Worm (Caenorhabditis elegans) whole organism, mixed stage, embryonic: ENCODE results near the gene suox-1.

ENCODE experiments used
- blmp-1 ChIP-seq: fragments of 150-350 bp; optimal IDR thresholded peaks from 2 replicates; lab custom pipeline; 2014; ENCODE audit warnings: missing biosample characterization, missing genetic modification characterization
- elt-1 ChIP-seq: sonication (generic microtip); optimal IDR thresholded peaks from 2 replicates; lab custom pipeline; 2017; ENCODE audit warnings: missing genetic modification characterization, mild to moderate bottlenecking, missing compliant biosample characterization, antibody characterized with exemption, moderate library complexity, borderline replicate concordance; ENCODE audit not compliant: insufficient read depth
- lin-13 ChIP-seq: fragments of 150-350 bp; optimal IDR thresholded peaks from 2 replicates; lab custom pipeline; 2014; ENCODE audit warnings: missing biosample characterization, missing genetic modification characterization
- mep-1 ChIP-seq: fragments of 150-350 bp; optimal IDR thresholded peaks from 2 replicates; lab custom pipeline; 2017; ENCODE audit warnings: missing biosample characterization, missing genetic modification reagents, missing genetic modification characterization, inconsistent platforms
- nhr-12 ChIP-seq: fragments of 150-350 bp; optimal IDR thresholded peaks from 2 replicates; lab custom pipeline; 2014; ENCODE audit warnings: missing biosample characterization, missing genetic modification characterization
- nhr-28 ChIP-seq: fragments of 150-350 bp; optimal IDR thresholded peaks from 2 replicates; lab custom pipeline; 2014; ENCODE audit warnings: missing biosample characterization, missing genetic modification characterization
- nhr-76 ChIP-seq: sonication (generic microtip); optimal IDR thresholded peaks from 2 replicates; lab custom pipeline; 2017; ENCODE audit warnings: missing biosample characterization, missing genetic modification characterization
- pha-4 ChIP-seq: fragments of 150-350 bp; optimal IDR thresholded peaks from 2 replicates; lab custom pipeline; 2018; ENCODE audit warnings: missing biosample characterization, missing genetic modification reagents, missing genetic modification characterization
- snpc-4 ChIP-seq: fragments of 150-350 bp; optimal IDR thresholded peaks from 2 replicates; lab custom pipeline; 2014; ENCODE audit warnings: missing biosample characterization, missing genetic modification characterization
- ztf-11 ChIP-seq: fragments of 150-350 bp; optimal IDR thresholded peaks from 2 replicates; lab custom pipeline; 2014; ENCODE audit warnings: missing biosample characterization, missing genetic modification characterization

ce11 chrX:15487806-15488205 is 9.5 kb upstream of the suox-1 start, which contains the start of gene H13N06.2:
- TF ChIP-seq nhr-28 (tag; lab: Kevin White, UChicago) (no peak), elt-1 (tag; lab: Kevin White, UChicago) (no peak), blmp-1 (tag; lab: Kevin White, UChicago) (no peak), mep-1 (no peak), ztf-11 (no peak), pha-4 (tag; lab: Kevin White, UChicago) (no peak), nhr-12 (tag; lab: Kevin White, UChicago) (no peak), snpc-4 (tag; lab: Kevin White, UChicago) (no peak), lin-13 (tag; lab: Kevin White, UChicago) (no peak), nhr-76 (no peak)
